Worm (Caenorhabditis elegans): ENCODE results near the gene sdz-19.

The sdz-19 gene

DNA sequence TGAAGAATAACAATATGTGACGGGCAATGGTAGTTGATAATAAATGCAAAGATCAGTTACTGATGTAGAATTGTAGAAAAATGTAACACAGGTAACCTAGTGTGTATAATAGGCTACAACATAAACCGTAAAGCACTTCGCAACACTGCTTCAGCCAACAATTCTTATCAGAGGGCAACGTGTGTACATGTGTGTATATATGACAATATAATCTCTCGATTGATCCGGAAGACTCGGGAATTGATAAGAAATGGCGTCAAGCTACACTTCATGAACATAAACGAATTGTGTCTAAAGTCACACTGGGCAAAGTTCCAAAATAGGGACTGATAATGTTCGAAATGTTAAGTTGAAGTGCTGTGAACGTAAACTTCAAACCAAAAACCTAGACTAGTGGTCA lies 15.3 kb upstream of the sdz-19 start:
- no peak for TF ChIP-seq sox-2 (GFP tag; IDR thresholded peaks at IDR 0.05)
- no peak for TF ChIP-seq ceh-22 (tag; optimal IDR thresholded peaks at IDR 0.05)
- TF ChIP-seq hlh-13 (GFP tag; optimal IDR thresholded peaks at IDR 0.05), result no peak
- no peak for TF ChIP-seq T23F11.4 (GFP tag; optimal IDR thresholded peaks at IDR 0.05)
- TF ChIP-seq ets-4 (tag; optimal IDR thresholded peaks at IDR 0.05), result no peak
- TF ChIP-seq ceh-30 (tag; optimal IDR thresholded peaks at IDR 0.05), result no peak
- no peak for TF ChIP-seq mec-3 (tag; optimal IDR thresholded peaks at IDR 0.05; ENCODE audit: borderline replicate concordance)
- TF ChIP-seq nhr-232 (tag; optimal IDR thresholded peaks at IDR 0.05), result no peak
- TF ChIP-seq sdc-2 (tag; optimal IDR thresholded peaks at IDR 0.05), result no peak
- no peak for TF ChIP-seq ceh-34 (tag; optimal IDR thresholded peaks at IDR 0.05)
- no peak for TF ChIP-seq ceh-14 (tag; optimal IDR thresholded peaks at IDR 0.05)
- TF ChIP-seq fkh-6 (tag; optimal IDR thresholded peaks at IDR 0.05), result no peak
- no peak for TF ChIP-seq fkh-10 (GFP tag; optimal IDR thresholded peaks at IDR 0.05)
- TF ChIP-seq C08G9.2 (tag; optimal IDR thresholded peaks at IDR 0.05), result no peak
- TF ChIP-seq ceh-19 (GFP tag; optimal IDR thresholded peaks at IDR 0.05), result no peak
- TF ChIP-seq ceh-45 (GFP tag; IDR thresholded peaks at IDR 0.05), result no peak
- no peak for TF ChIP-seq ama-1 (optimal IDR thresholded peaks at IDR 0.05)
- TF ChIP-seq ceh-48 (tag; optimal IDR thresholded peaks at IDR 0.05), result no peak
- TF ChIP-seq fax-1 (tag; optimal IDR thresholded peaks at IDR 0.05), result no peak
- TF ChIP-seq ceh-2 (tag; optimal IDR thresholded peaks at IDR 0.05), result no peak

DNA sequence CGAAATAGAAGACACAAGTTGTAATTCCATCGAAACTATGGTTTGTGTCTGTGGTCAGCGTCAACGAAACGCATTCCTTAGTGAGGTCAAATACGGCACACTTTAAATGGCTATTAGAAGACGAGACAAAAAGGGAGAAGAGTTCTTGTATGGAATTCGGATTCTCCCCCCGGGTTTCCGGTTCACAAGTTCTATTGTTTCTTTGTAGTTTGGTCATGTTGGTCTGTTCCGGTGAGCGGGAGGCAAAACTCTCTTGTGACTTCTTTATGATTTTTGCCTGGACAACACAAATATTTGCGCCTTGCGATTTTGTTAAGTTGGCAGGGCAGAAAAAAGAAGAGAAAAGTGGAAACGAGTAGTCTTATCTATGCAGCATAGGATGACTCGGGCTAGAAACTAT lies 14.7 kb upstream of the sdz-19 start:
- TF ChIP-seq sdc-2 (tag; optimal IDR thresholded peaks at IDR 0.05), result peak; percentile 40
- no peak for TF ChIP-seq ceh-2 (tag; optimal IDR thresholded peaks at IDR 0.05)
- no peak for TF ChIP-seq npax-4 (tag; optimal IDR thresholded peaks at IDR 0.05)

DNA sequence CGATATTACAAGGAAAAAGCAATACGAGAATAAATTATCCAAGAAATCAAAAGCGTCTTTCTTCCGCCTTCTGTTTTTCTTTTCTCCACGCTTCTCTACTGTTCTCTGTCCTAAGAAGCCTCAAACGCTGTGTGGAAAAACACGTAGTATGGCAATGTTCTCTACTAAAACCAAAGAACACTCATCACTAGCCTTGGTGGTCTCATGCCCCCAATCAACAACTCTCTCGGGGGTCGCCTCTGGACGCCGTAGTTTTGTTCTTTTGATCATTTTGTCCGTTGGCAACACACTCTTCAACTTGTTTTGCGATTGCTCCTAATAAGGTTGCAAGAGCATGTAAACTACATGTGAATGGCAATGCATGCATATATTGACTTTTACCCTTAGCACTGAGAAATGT lies 14.2 kb upstream of the sdz-19 start:
- TF ChIP-seq T23F11.4 (GFP tag; optimal IDR thresholded peaks at IDR 0.05) (no peak), unc-42 (tag; optimal IDR thresholded peaks at IDR 0.05) (peak; percentile 11), ceh-19 (GFP tag; optimal IDR thresholded peaks at IDR 0.05) (no peak)

DNA sequence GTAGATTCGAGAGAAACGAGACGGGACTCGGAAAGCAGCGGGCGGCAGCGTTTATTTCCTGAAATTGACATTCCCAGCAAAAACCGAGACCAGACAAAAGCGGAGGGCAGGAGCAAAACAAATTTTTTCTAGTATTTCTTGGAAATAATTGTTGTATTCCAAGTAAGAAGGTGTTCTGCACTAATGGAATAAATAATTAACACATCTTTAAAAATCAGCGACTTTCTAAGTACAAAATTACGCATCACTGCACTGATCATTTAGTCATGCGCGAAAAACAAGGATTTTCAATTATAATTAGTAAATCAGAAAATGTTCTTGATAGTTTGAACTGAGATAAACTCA lies 13.3 kb upstream of the sdz-19 start:
- TF ChIP-seq unc-55 (GFP tag; optimal IDR thresholded peaks at IDR 0.05), result no peak
- TF ChIP-seq ama-1 (optimal IDR thresholded peaks at IDR 0.05), result no peak
- TF ChIP-seq hlh-6 (tag; optimal IDR thresholded peaks at IDR 0.05), result no peak
- no peak for TF ChIP-seq ceh-45 (GFP tag; IDR thresholded peaks at IDR 0.05)
- no peak for TF ChIP-seq hlh-15 (tag; optimal IDR thresholded peaks at IDR 0.05)
- TF ChIP-seq ceh-2 (tag; optimal IDR thresholded peaks at IDR 0.05), result no peak
- TF ChIP-seq ztf-16 (tag; optimal IDR thresholded peaks at IDR 0.05), result no peak
- no peak for TF ChIP-seq ref-2 (tag; optimal IDR thresholded peaks at IDR 0.05)
- TF ChIP-seq nhr-232 (tag; optimal IDR thresholded peaks at IDR 0.05), result no peak
- TF ChIP-seq K09A11.1 (tag; optimal IDR thresholded peaks at IDR 0.05; ENCODE audit: insufficient read depth), result no peak
- no peak for TF ChIP-seq ceh-34 (tag; optimal IDR thresholded peaks at IDR 0.05)
- no peak for TF ChIP-seq pha-2 (tag; optimal IDR thresholded peaks at IDR 0.05)
- no peak for TF ChIP-seq C38D4.7 (GFP tag; optimal IDR thresholded peaks at IDR 0.05)
- no peak for TF ChIP-seq lin-11 (tag; optimal IDR thresholded peaks at IDR 0.05)

DNA sequence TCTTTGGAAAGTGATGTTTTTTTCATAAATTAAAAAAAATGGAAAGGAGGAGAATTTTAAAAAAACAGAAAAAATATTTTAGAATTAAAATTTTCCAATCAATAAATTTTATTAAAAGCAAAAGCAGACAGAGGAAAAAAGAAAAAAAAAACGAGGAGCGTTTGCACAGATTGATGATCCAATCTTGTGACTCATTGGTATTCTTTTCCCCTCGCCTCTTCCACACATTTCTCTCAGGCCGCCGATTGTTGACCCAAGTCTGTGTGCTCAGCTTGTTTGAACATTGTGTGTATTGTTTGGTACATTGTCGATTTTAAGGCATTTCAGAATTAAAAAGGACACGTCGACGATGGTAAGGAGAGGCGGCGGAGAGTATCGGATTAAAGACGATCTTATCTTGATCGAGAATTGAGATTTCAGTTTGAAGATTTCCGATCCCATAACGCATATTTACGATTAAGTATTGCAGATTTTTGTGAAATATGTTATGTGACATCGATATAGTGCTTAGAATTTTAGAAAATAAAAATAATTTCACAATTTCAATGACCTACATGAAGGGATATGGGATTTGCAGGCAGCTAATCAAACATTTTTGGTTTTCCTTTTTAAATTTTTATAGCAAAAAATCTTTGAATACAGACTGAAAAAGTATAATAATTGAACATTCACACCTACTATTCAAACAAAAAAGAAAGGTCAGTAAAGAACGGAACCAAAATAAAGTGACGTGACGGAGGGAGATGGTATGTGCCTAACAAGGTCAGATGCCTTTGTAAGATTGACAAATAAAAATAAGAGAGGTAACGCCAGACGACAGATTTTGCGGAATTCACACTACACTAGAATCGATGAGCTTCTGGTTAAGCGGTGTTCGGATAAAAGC lies 12.7 kb upstream of the sdz-19 start:
- no peak for TF ChIP-seq tbx-2 (tag; optimal IDR thresholded peaks at IDR 0.05)
- no peak for TF ChIP-seq dmd-4 (tag; optimal IDR thresholded peaks at IDR 0.05; ENCODE audit: borderline replicate concordance)
- no peak for TF ChIP-seq ceh-2 (tag; optimal IDR thresholded peaks at IDR 0.05)
- peak; percentile 26 for TF ChIP-seq pha-2 (tag; optimal IDR thresholded peaks at IDR 0.05)
- TF ChIP-seq unc-55 (GFP tag; optimal IDR thresholded peaks at IDR 0.05), result no peak
- TF ChIP-seq rnt-1 (tag; optimal IDR thresholded peaks at IDR 0.05), result no peak
- no peak for TF ChIP-seq ceh-14 (tag; optimal IDR thresholded peaks at IDR 0.05)
- TF ChIP-seq hlh-30 (tag; optimal IDR thresholded peaks at IDR 0.05; ENCODE audit: insufficient read depth), result no peak
- no peak for TF ChIP-seq ztf-16 (tag; optimal IDR thresholded peaks at IDR 0.05)
